Worm (Caenorhabditis elegans) whole organism, mixed stage, embryonic: ENCODE measurements around the gene atf-7.

Experiments used
- M03D4.4 ChIP-seq: sonication (generic microtip); optimal IDR thresholded peaks from 2 replicates; lab custom pipeline; 2017; ENCODE audit warnings: mild to moderate bottlenecking, missing genetic modification characterization, missing compliant biosample characterization
- bed-3 ChIP-seq: fragments of 200-800 bp; sonication (Bioruptor generic); optimal IDR thresholded peaks from 3 replicates; lab custom pipeline; 2018; ENCODE audit warnings: mild to moderate bottlenecking, missing genetic modification characterization, moderate library complexity, missing compliant biosample characterization
- blmp-1 ChIP-seq: fragments of 150-350 bp; optimal IDR thresholded peaks from 2 replicates; lab custom pipeline; 2014; ENCODE audit warnings: missing biosample characterization, missing genetic modification characterization
- ceh-39 ChIP-seq: fragments of 150-350 bp; optimal IDR thresholded peaks from 2 replicates; lab custom pipeline; 2014; ENCODE audit warnings: missing biosample characterization, missing genetic modification characterization
- ceh-43 ChIP-seq: fragments of 200-800 bp; sonication (Bioruptor generic); optimal IDR thresholded peaks from 2 replicates; lab custom pipeline; 2018; ENCODE audit warnings: mild to moderate bottlenecking, missing genetic modification characterization, moderate library complexity, missing compliant biosample characterization
- ces-1 ChIP-seq: fragments of 150-350 bp; optimal IDR thresholded peaks from 2 replicates; lab custom pipeline; 2014; ENCODE audit warnings: missing biosample characterization, missing genetic modification reagents, missing genetic modification characterization
- cnd-1 ChIP-seq: fragments of 200-800 bp; sonication (Bioruptor generic); optimal IDR thresholded peaks from 2 replicates; lab custom pipeline; 2018; ENCODE audit warnings: mild to moderate bottlenecking, missing genetic modification characterization, missing compliant biosample characterization
- drap-1 ChIP-seq: fragments of 200-800 bp; sonication (Bioruptor generic); optimal IDR thresholded peaks from 3 replicates; lab custom pipeline; 2018; ENCODE audit warnings: mild to moderate bottlenecking, missing genetic modification characterization, missing compliant biosample characterization
- elt-1 ChIP-seq: sonication (generic microtip); optimal IDR thresholded peaks from 2 replicates; lab custom pipeline; 2017; ENCODE audit warnings: missing genetic modification characterization, mild to moderate bottlenecking, missing compliant biosample characterization, antibody characterized with exemption, moderate library complexity, borderline replicate concordance; ENCODE audit not compliant: insufficient read depth
- elt-3 ChIP-seq: fragments of 150-350 bp; optimal IDR thresholded peaks from 2 replicates; lab custom pipeline; 2014; ENCODE audit warnings: missing biosample characterization, missing genetic modification characterization
- flh-1 ChIP-seq: fragments of 200-800 bp; sonication (Bioruptor generic); optimal IDR thresholded peaks from 2 replicates; lab custom pipeline; 2018; ENCODE audit warnings: mild to moderate bottlenecking, missing genetic modification characterization, moderate library complexity, missing compliant biosample characterization
- ham-2 ChIP-seq: fragments of 200-800 bp; sonication (Bioruptor generic); optimal IDR thresholded peaks from 2 replicates; lab custom pipeline; 2018; ENCODE audit warnings: mild to moderate bottlenecking, missing genetic modification characterization, missing compliant biosample characterization
- hlh-1 ChIP-seq: fragments of 150-350 bp; optimal IDR thresholded peaks from 2 replicates; lab custom pipeline; 2014; ENCODE audit warnings: missing biosample characterization, missing genetic modification reagents, missing genetic modification characterization
- lin-13 ChIP-seq: fragments of 150-350 bp; optimal IDR thresholded peaks from 2 replicates; lab custom pipeline; 2014; ENCODE audit warnings: missing biosample characterization, missing genetic modification characterization
- lin-32 ChIP-seq: fragments of 200-800 bp; sonication (Bioruptor generic); optimal IDR thresholded peaks from 2 replicates; lab custom pipeline; 2018; ENCODE audit warnings: mild to moderate bottlenecking, missing genetic modification characterization, missing compliant biosample characterization
- lsy-2 ChIP-seq: fragments of 150-350 bp; optimal IDR thresholded peaks from 2 replicates; lab custom pipeline; 2014; ENCODE audit warnings: missing biosample characterization, missing genetic modification characterization
- mab-5 ChIP-seq: fragments of 150-350 bp; optimal IDR thresholded peaks from 2 replicates; lab custom pipeline; 2014; ENCODE audit warnings: missing biosample characterization, missing genetic modification characterization
- mep-1 ChIP-seq: fragments of 150-350 bp; optimal IDR thresholded peaks from 2 replicates; lab custom pipeline; 2017; ENCODE audit warnings: missing biosample characterization, missing genetic modification reagents, missing genetic modification characterization, inconsistent platforms
- mls-2 ChIP-seq: sonication (generic microtip); optimal IDR thresholded peaks from 2 replicates; lab custom pipeline; 2016; ENCODE audit warnings: mild to moderate bottlenecking, missing genetic modification characterization, moderate library complexity, missing compliant biosample characterization
- nhr-12 ChIP-seq: fragments of 150-350 bp; optimal IDR thresholded peaks from 2 replicates; lab custom pipeline; 2014; ENCODE audit warnings: missing biosample characterization, missing genetic modification characterization
- nhr-2 ChIP-seq: fragments of 150-350 bp; optimal IDR thresholded peaks from 2 replicates; lab custom pipeline; 2014; ENCODE audit warnings: missing biosample characterization, missing genetic modification characterization
- nhr-237 ChIP-seq: fragments of 150-350 bp; optimal IDR thresholded peaks from 2 replicates; lab custom pipeline; 2014; ENCODE audit warnings: missing biosample characterization, missing genetic modification characterization
- nhr-28 ChIP-seq: fragments of 150-350 bp; optimal IDR thresholded peaks from 2 replicates; lab custom pipeline; 2014; ENCODE audit warnings: missing biosample characterization, missing genetic modification characterization
- nhr-76 ChIP-seq: sonication (generic microtip); optimal IDR thresholded peaks from 2 replicates; lab custom pipeline; 2017; ENCODE audit warnings: missing biosample characterization, missing genetic modification characterization
- pha-4 ChIP-seq: fragments of 150-350 bp; optimal IDR thresholded peaks from 2 replicates; lab custom pipeline; 2018; ENCODE audit warnings: missing biosample characterization, missing genetic modification reagents, missing genetic modification characterization
- sem-2 ChIP-seq: fragments of 200-800 bp; sonication (Bioruptor generic); optimal IDR thresholded peaks from 2 replicates; lab custom pipeline; 2018; ENCODE audit warnings: mild to moderate bottlenecking, missing genetic modification characterization, missing compliant biosample characterization
- snpc-4 ChIP-seq: fragments of 150-350 bp; optimal IDR thresholded peaks from 2 replicates; lab custom pipeline; 2014; ENCODE audit warnings: missing biosample characterization, missing genetic modification characterization
- tbx-8 ChIP-seq: fragments of 200-800 bp; sonication (Bioruptor generic); optimal IDR thresholded peaks from 2 replicates; lab custom pipeline; 2018; ENCODE audit warnings: mild to moderate bottlenecking, missing genetic modification characterization, moderate library complexity, missing compliant biosample characterization
- unc-120 ChIP-seq: sonication (generic microtip); optimal IDR thresholded peaks from 2 replicates; lab custom pipeline; 2017; ENCODE audit warnings: missing genetic modification characterization, missing compliant biosample characterization; ENCODE audit not compliant: poor library complexity, severe bottlenecking
- unc-39 ChIP-seq: fragments of 150-350 bp; optimal IDR thresholded peaks from 2 replicates; lab custom pipeline; 2014; ENCODE audit warnings: missing biosample characterization, missing genetic modification characterization
- unc-62 ChIP-seq: fragments of 150-350 bp; optimal IDR thresholded peaks from 2 replicates; lab custom pipeline; 2014; ENCODE audit warnings: missing biosample characterization, missing genetic modification reagents, missing genetic modification characterization
- zip-8 ChIP-seq: fragments of 150-350 bp; optimal IDR thresholded peaks from 2 replicates; lab custom pipeline; 2014; ENCODE audit warnings: missing biosample characterization, missing genetic modification characterization
- ztf-11 ChIP-seq: fragments of 150-350 bp; optimal IDR thresholded peaks from 2 replicates; lab custom pipeline; 2014; ENCODE audit warnings: missing biosample characterization, missing genetic modification characterization

The atf-7 gene

ce11 chrIII:4519410-4519809, 20.6 kb upstream of the atf-7 start:
- no peak for TF ChIP-seq ztf-11
- TF ChIP-seq ces-1 (GFP tag; lab: Kevin White, UChicago): peak; percentile 67
- no peak for TF ChIP-seq lsy-2 (tag; lab: Kevin White, UChicago)
- peak; percentile 60 for TF ChIP-seq mls-2 (tag; lab: Kevin White, UChicago)
- TF ChIP-seq ceh-43 (GFP tag; lab: Kevin White, UChicago): peak; percentile 52
- peak; percentile 77 for TF ChIP-seq cnd-1
- no peak for TF ChIP-seq elt-1 (tag; lab: Kevin White, UChicago)
- TF ChIP-seq lin-32 (GFP tag; lab: Kevin White, UChicago): peak; percentile 55

ce11 chrIII:4517781-4518180, 18.9 kb upstream of the atf-7 start:
- TF ChIP-seq ceh-43 (GFP tag; lab: Kevin White, UChicago) (no peak), ceh-39 (tag; lab: Kevin White, UChicago) (no peak), nhr-76 (tag; lab: Kevin White, UChicago) (no peak), bed-3 (no peak), ces-1 (GFP tag; lab: Kevin White, UChicago) (no peak)

ce11 chrIII:4515173-4515572, 16.3 kb upstream of the atf-7 start:
- peak; percentile 55 for TF ChIP-seq mep-1
- TF ChIP-seq zip-8 (tag; lab: Kevin White, UChicago): peak; percentile 84
- peak; percentile 41 for TF ChIP-seq ceh-39 (tag; lab: Kevin White, UChicago)
- peak; percentile 64 for TF ChIP-seq nhr-2 (tag; lab: Kevin White, UChicago)
- no peak for TF ChIP-seq ham-2
- peak; percentile 96 for TF ChIP-seq ces-1 (GFP tag; lab: Kevin White, UChicago)

ce11 chrIII:4513926-4514325, 15.1 kb upstream of the atf-7 start:
- TF ChIP-seq nhr-28: no peak
- TF ChIP-seq lsy-2 (tag; lab: Kevin White, UChicago): no peak
- no peak for TF ChIP-seq ham-2
- TF ChIP-seq tbx-8 (GFP tag; lab: Kevin White, UChicago): no peak
- no peak for TF ChIP-seq elt-1 (tag; lab: Kevin White, UChicago)
- peak; percentile 25 for TF ChIP-seq unc-120
- no peak for TF ChIP-seq bed-3
- TF ChIP-seq flh-1 (GFP tag; lab: Kevin White, UChicago): no peak
- no peak for TF ChIP-seq unc-39 (tag; lab: Kevin White, UChicago)
- no peak for TF ChIP-seq ceh-39 (tag; lab: Kevin White, UChicago)
- TF ChIP-seq ces-1 (GFP tag; lab: Kevin White, UChicago): peak; percentile 14
- peak; percentile 6 for TF ChIP-seq pha-4
- peak; percentile 23 for TF ChIP-seq drap-1 (GFP tag; lab: Kevin White, UChicago)
- TF ChIP-seq nhr-76 (tag; lab: Kevin White, UChicago): no peak
- TF ChIP-seq mab-5 (tag; lab: Kevin White, UChicago): no peak
- TF ChIP-seq cnd-1: peak; percentile 31
- TF ChIP-seq lin-32 (GFP tag; lab: Kevin White, UChicago): no peak
- TF ChIP-seq ztf-11: no peak
- TF ChIP-seq nhr-12 (tag; lab: Kevin White, UChicago): no peak
- TF ChIP-seq hlh-1 (tag; lab: Kevin White, UChicago): no peak
- no peak for TF ChIP-seq mep-1
- peak; percentile 62 for TF ChIP-seq mls-2 (tag; lab: Kevin White, UChicago)
- no peak for TF ChIP-seq nhr-2 (tag; lab: Kevin White, UChicago)

ce11 chrIII:4508064-4508905, 9.4 kb upstream of the atf-7 start, which contains the start of the genes cct-5 and F25F2.1:
Gene cct-5, minus strand, starts transcription at chrIII:4508114.
Gene F25F2.1, plus strand, starts transcription at chrIII:4508855.
- TF ChIP-seq hlh-1 (tag; lab: Kevin White, UChicago) (no peak), unc-39 (tag; lab: Kevin White, UChicago) (no peak), unc-62 (GFP tag; lab: Kevin White, UChicago) (peak; percentile 34), ces-1 (GFP tag; lab: Kevin White, UChicago) (peak; percentile 57), blmp-1 (tag; lab: Kevin White, UChicago) (no peak), lsy-2 (tag; lab: Kevin White, UChicago) (peak; percentile 91), sem-2 (GFP tag; lab: Kevin White, UChicago) (no peak), mls-2 (tag; lab: Kevin White, UChicago) (no peak), mep-1 (peak; percentile 85), lin-13 (tag; lab: Kevin White, UChicago) (peak; percentile 50), tbx-8 (GFP tag; lab: Kevin White, UChicago) (no peak), nhr-76 (tag; lab: Kevin White, UChicago) (no peak), ceh-43 (GFP tag; lab: Kevin White, UChicago) (no peak), mab-5 (tag; lab: Kevin White, UChicago) (no peak), elt-3 (tag; lab: Kevin White, UChicago) (no peak), drap-1 (GFP tag; lab: Kevin White, UChicago) (peak; percentile 8), pha-4 (peak; percentile 30), nhr-12 (tag; lab: Kevin White, UChicago) (no peak), snpc-4 (tag; lab: Kevin White, UChicago) (no peak), nhr-2 (tag; lab: Kevin White, UChicago) (no peak), elt-1 (tag; lab: Kevin White, UChicago) (no peak), flh-1 (GFP tag; lab: Kevin White, UChicago) (no peak), lin-32 (GFP tag; lab: Kevin White, UChicago) (no peak), nhr-237 (tag; lab: Kevin White, UChicago) (peak; percentile 65), cnd-1 (peak; percentile 7), ham-2 (no peak), M03D4.4 (tag; lab: Kevin White, UChicago) (no peak), nhr-28 (no peak), unc-120 (no peak), bed-3 (no peak), ztf-11 (no peak)
